Worm (Caenorhabditis elegans): ENCODE results near the gene chdh-1.

- TF ChIP-seq elt-1 (tag; optimal IDR thresholded peaks at IDR 0.05) (no peak), ztf-4 (tag; optimal IDR thresholded peaks at IDR 0.05) (no peak)
Observed at ce11 chrII:8648843-8649242, 49.9 kb downstream of the chdh-1 start.
